Fruit fly (Drosophila melanogaster) whole organism, embryonic: ENCODE results near the gene CG10435.

Experiments
- CG10321 ChIP-seq: fragments of 200-800 bp; sonication (Bioruptor generic); IDR thresholded peaks from 2 replicates; pipeline ENCODE4 v1.3.6; 2022; ENCODE audit warnings: missing biosample characterization, missing genetic modification characterization
- CG11093 ChIP-seq: fragments of 200-800 bp; sonication (Bioruptor generic); IDR thresholded peaks from 3 replicates; pipeline ENCODE4 v1.3.6; 2022; ENCODE audit warnings: missing biosample characterization, missing genetic modification characterization
- CG2120 ChIP-seq: fragments of 200-800 bp; sonication (Bioruptor generic); optimal IDR thresholded peaks from 3 replicates; lab custom pipeline; 2016; ENCODE audit warnings: missing biosample characterization, missing genetic modification characterization
- CG3163 ChIP-seq: fragments of 200-800 bp; sonication (Bioruptor generic); optimal IDR thresholded peaks from 3 replicates; lab custom pipeline; 2016; ENCODE audit warnings: missing biosample characterization, missing genetic modification characterization
- CG4328 ChIP-seq: fragments of 200-800 bp; sonication (Bioruptor generic); optimal IDR thresholded peaks from 3 replicates; lab custom pipeline; 2017; ENCODE audit warnings: missing biosample characterization, missing genetic modification reagents, missing genetic modification characterization
- CTCF ChIP-seq: fragments of 200-800 bp; sonication (Bioruptor generic); optimal IDR thresholded peaks from 2 replicates; lab custom pipeline; 2017; ENCODE audit warnings: missing biosample characterization, mild to moderate bottlenecking, missing genetic modification characterization, moderate library complexity
- D19A ChIP-seq: fragments of 200-800 bp; optimal IDR thresholded peaks from 3 replicates; lab custom pipeline; 2019; ENCODE audit warnings: missing biosample characterization, mild to moderate bottlenecking, missing genetic modification characterization, moderate library complexity
- D19B ChIP-seq: fragments of 200-800 bp; sonication (Bioruptor generic); optimal IDR thresholded peaks from 2 replicates; lab custom pipeline; 2017; ENCODE audit warnings: missing biosample characterization, mild to moderate bottlenecking, missing genetic modification characterization
- Elba2 ChIP-seq: fragments of 200-800 bp; sonication (Bioruptor generic); optimal IDR thresholded peaks from 3 replicates; lab custom pipeline; 2016; ENCODE audit warnings: missing biosample characterization, missing genetic modification characterization
- Ets65A ChIP-seq: fragments of 200-800 bp; sonication (Bioruptor generic); peaks from one replicate; lab custom pipeline; 2016; ENCODE audit warnings: missing biosample characterization, missing genetic modification characterization
- Fer2 ChIP-seq: fragments of 200-800 bp; sonication (Bioruptor generic); optimal IDR thresholded peaks from 2 replicates; lab custom pipeline; 2018; ENCODE audit warnings: missing biosample characterization, mild to moderate bottlenecking, missing genetic modification characterization, moderate library complexity
- Fer3 ChIP-seq: fragments of 200-800 bp; sonication (Bioruptor generic); optimal IDR thresholded peaks from 2 replicates; lab custom pipeline; 2018; ENCODE audit warnings: missing biosample characterization, mild to moderate bottlenecking, missing genetic modification characterization, moderate library complexity
- HLH3B ChIP-seq: fragments of 200-800 bp; sonication (Bioruptor generic); IDR thresholded peaks from 2 replicates; pipeline ENCODE4 v1.3.6; 2022; ENCODE audit warnings: missing biosample characterization, missing genetic modification characterization
- HmgZ ChIP-seq: fragments of 200-800 bp; sonication (Bioruptor generic); optimal IDR thresholded peaks from 2 replicates; lab custom pipeline; 2018; ENCODE audit warnings: missing biosample characterization, mild to moderate bottlenecking, missing genetic modification characterization
- Kr ChIP-seq: fragments of 200-800 bp; sonication (Bioruptor generic); optimal IDR thresholded peaks from 2 replicates; lab custom pipeline; 2017; ENCODE audit warnings: missing biosample characterization, mild to moderate bottlenecking, missing genetic modification characterization
- Max ChIP-seq: fragments of 200-800 bp; sonication (Bioruptor generic); optimal IDR thresholded peaks from 2 replicates; lab custom pipeline; 2016; ENCODE audit warnings: missing biosample characterization, mild to moderate bottlenecking, missing genetic modification characterization
- NFAT ChIP-seq: fragments of 200-800 bp; sonication (Bioruptor generic); IDR thresholded peaks from 2 replicates; pipeline ENCODE4 v1.3.6; 2022; ENCODE audit warnings: missing biosample characterization, missing genetic modification characterization
- Nf-YB ChIP-seq: fragments of 200-800 bp; sonication (Bioruptor generic); optimal IDR thresholded peaks from 3 replicates; lab custom pipeline; 2019; ENCODE audit warnings: missing biosample characterization, mild to moderate bottlenecking, missing genetic modification characterization, moderate library complexity
- Rfx ChIP-seq: fragments of 200-800 bp; sonication (Bioruptor generic); IDR thresholded peaks from 2 replicates; pipeline ENCODE4 v1.3.6; 2022; ENCODE audit warnings: missing biosample characterization, missing genetic modification characterization
- Sry-β ChIP-seq: fragments of 200-800 bp; sonication (Bioruptor generic); optimal IDR thresholded peaks from 2 replicates; lab custom pipeline; 2018; ENCODE audit warnings: missing biosample characterization, mild to moderate bottlenecking, missing genetic modification characterization, moderate library complexity
- aop ChIP-seq: fragments of 200-800 bp; sonication (Bioruptor generic); IDR thresholded peaks from 2 replicates; pipeline ENCODE4 v1.3.6; 2022; ENCODE audit warnings: missing biosample characterization, missing genetic modification characterization
- br ChIP-seq: fragments of >200 bp; optimal IDR thresholded peaks from 2 replicates; lab custom pipeline; 2017
- corto ChIP-seq: fragments of 200-800 bp; sonication (Bioruptor generic); optimal IDR thresholded peaks from 2 replicates; lab custom pipeline; 2016; ENCODE audit warnings: missing biosample characterization, mild to moderate bottlenecking, missing genetic modification characterization, moderate library complexity
- dpn ChIP-seq, 2 experiments: fragments of 200-800 bp; sonication (Bioruptor generic); optimal IDR thresholded peaks; 3 replicates each; lab custom pipeline; 2016; ENCODE audit warnings: missing biosample characterization in 2 of 2, missing genetic modification characterization in 2 of 2
- eyg ChIP-seq: fragments of 200-800 bp; sonication (Bioruptor generic); optimal IDR thresholded peaks from 3 replicates; lab custom pipeline; 2016; ENCODE audit warnings: missing biosample characterization, missing genetic modification characterization
- fd64A ChIP-seq: fragments of 200-800 bp; sonication (Bioruptor generic); optimal IDR thresholded peaks from 3 replicates; lab custom pipeline; 2018; ENCODE audit warnings: missing biosample characterization, mild to moderate bottlenecking, missing genetic modification characterization
- fru ChIP-seq: fragments of >200 bp; optimal IDR thresholded peaks from 2 replicates; lab custom pipeline; 2017
- gem ChIP-seq: fragments of 200-800 bp; sonication (Bioruptor generic); optimal IDR thresholded peaks from 2 replicates; lab custom pipeline; 2019; ENCODE audit warnings: missing biosample characterization, mild to moderate bottlenecking, missing genetic modification characterization, moderate library complexity
- gro ChIP-seq: fragments of 200-800 bp; sonication (Bioruptor generic); optimal IDR thresholded peaks from 2 replicates; lab custom pipeline; 2016; ENCODE audit warnings: missing biosample characterization, missing genetic modification characterization
- jumu ChIP-seq: fragments of 200-800 bp; sonication (Bioruptor generic); optimal IDR thresholded peaks from 3 replicates; lab custom pipeline; 2016; ENCODE audit warnings: missing biosample characterization, missing genetic modification characterization
- kah ChIP-seq: fragments of 200-800 bp; sonication (Bioruptor generic); optimal IDR thresholded peaks from 2 replicates; lab custom pipeline; 2018; ENCODE audit warnings: missing biosample characterization, mild to moderate bottlenecking, missing genetic modification characterization
- kay ChIP-seq: fragments of 200-800 bp; sonication (Bioruptor generic); optimal IDR thresholded peaks from 2 replicates; lab custom pipeline; 2016; ENCODE audit warnings: missing biosample characterization, missing genetic modification characterization
- lbe ChIP-seq: fragments of 200-800 bp; sonication (Bioruptor generic); optimal IDR thresholded peaks from 2 replicates; lab custom pipeline; 2016; ENCODE audit warnings: missing biosample characterization, mild to moderate bottlenecking, missing genetic modification characterization
- nmo ChIP-seq: fragments of 200-800 bp; sonication (Bioruptor generic); optimal IDR thresholded peaks from 2 replicates; lab custom pipeline; 2018; ENCODE audit warnings: missing biosample characterization, mild to moderate bottlenecking, missing genetic modification characterization, moderate library complexity
- prd ChIP-seq, 3 experiments: fragments of >200 bp in 2 of 3; fragments of 200-800 bp in 1 of 3; sonication (Bioruptor generic) in 1 of 3; optimal IDR thresholded peaks in 2 of 3; IDR thresholded peaks in 1 of 3; 2 replicates in 2 of 3; 3 replicates in 1 of 3; pipeline versions ENCODE4 v1.3.6 to Lab custom; 2017 to 2022; ENCODE audit warnings: missing biosample characterization in 1 of 3, missing genetic modification characterization in 1 of 3
- run ChIP-seq: fragments of 200-800 bp; sonication (Bioruptor generic); optimal IDR thresholded peaks from 3 replicates; lab custom pipeline; 2018; ENCODE audit warnings: missing biosample characterization, mild to moderate bottlenecking, missing genetic modification characterization
- salm ChIP-seq: fragments of 200-800 bp; sonication (Bioruptor generic); optimal IDR thresholded peaks from 2 replicates; lab custom pipeline; 2018; ENCODE audit warnings: missing biosample characterization, mild to moderate bottlenecking, missing genetic modification characterization
- scrt ChIP-seq: fragments of 200-800 bp; sonication (Bioruptor generic); optimal IDR thresholded peaks from 2 replicates; lab custom pipeline; 2018; ENCODE audit warnings: missing biosample characterization, mild to moderate bottlenecking, missing genetic modification characterization, moderate library complexity
- sisA ChIP-seq: fragments of 200-800 bp; sonication (Bioruptor generic); IDR thresholded peaks from 2 replicates; pipeline ENCODE4 v1.3.6; 2022; ENCODE audit warnings: missing biosample characterization, missing genetic modification characterization
- so ChIP-seq: fragments of 200-800 bp; sonication (Bioruptor generic); IDR thresholded peaks from 3 replicates; pipeline ENCODE4 v1.3.6; 2022; ENCODE audit warnings: missing biosample characterization, missing genetic modification characterization
- vfl ChIP-seq: fragments of 200-800 bp; sonication (Bioruptor generic); optimal IDR thresholded peaks from 2 replicates; lab custom pipeline; 2016; ENCODE audit warnings: missing biosample characterization, missing genetic modification characterization
- vvl ChIP-seq: fragments of 200-800 bp; sonication (Bioruptor generic); IDR thresholded peaks from 2 replicates; pipeline ENCODE4 v1.3.6; 2022; ENCODE audit warnings: missing biosample characterization, missing genetic modification characterization
- zen ChIP-seq: fragments of 200-800 bp; sonication (Bioruptor generic); optimal IDR thresholded peaks from 3 replicates; lab custom pipeline; 2018; ENCODE audit warnings: missing biosample characterization, mild to moderate bottlenecking, missing genetic modification characterization, moderate library complexity

The CG10435 gene

dm6 chr3R:8030151-8030899, 17.3 kb upstream of the CG10435 start, which contains the start of the genes CG10903 and CG2747 (continued):
- TF ChIP-seq nmo, result peak; percentile 24
- peak; percentile 81 for TF ChIP-seq scrt
- TF ChIP-seq fd64A (GFP tag; lab: Kevin White, UChicago), result no peak
- peak; percentile 8 for TF ChIP-seq Sry-β (GFP tag; lab: Kevin White, UChicago)

dm6 chr3R:8029496-8030013, 16.6 kb upstream of the CG10435 start, which contains the start of gene ImpE3:
Gene ImpE3, minus strand, starts transcription at chr3R:8029546.
- TF ChIP-seq dpn (GFP tag; optimal IDR thresholded peaks at IDR 0.05; lab: Kevin White, UChicago) (no peak), vfl (GFP tag; lab: Kevin White, UChicago) (no peak), aop (no peak), so (GFP tag; lab: Robert Waterston, UW) (no peak), HLH3B (no peak), HmgZ (no peak), run (tag; lab: Kevin White, UChicago) (no peak), fru (lab: Kevin White, UChicago) (no peak), prd (optimal IDR thresholded peaks at IDR 0.05; lab: Kevin White, UChicago) (no peak), prd (GFP tag; IDR thresholded peaks at IDR 0.05; lab: Robert Waterston, UW) (no peak), jumu (GFP tag; lab: Kevin White, UChicago) (no peak), eyg (GFP tag; lab: Kevin White, UChicago) (no peak), kah (GFP tag; lab: Kevin White, UChicago) (no peak), CTCF (GFP tag; lab: Kevin White, UChicago) (no peak), corto (peak; percentile 23), Ets65A (no peak), zen (tag; lab: Kevin White, UChicago) (no peak), vvl (no peak), lbe (GFP tag; lab: Kevin White, UChicago) (peak; percentile 66), CG4328 (GFP tag; lab: Kevin White, UChicago) (no peak), D19A (tag; lab: Kevin White, UChicago) (peak; percentile 82), gem (tag; lab: Kevin White, UChicago) (peak; percentile 32), NFAT (GFP tag; lab: Robert Waterston, UW) (no peak), Fer3 (tag; lab: Kevin White, UChicago) (no peak), salm (no peak), kay (no peak), D19B (GFP tag; lab: Kevin White, UChicago) (no peak), sisA (no peak), CG2120 (GFP tag; lab: Kevin White, UChicago) (no peak), Elba2 (GFP tag; lab: Kevin White, UChicago) (no peak), Fer2 (tag; lab: Kevin White, UChicago) (no peak), Nf-YB (GFP tag; lab: Kevin White, UChicago) (no peak), Rfx (GFP tag; lab: Robert Waterston, UW) (0 out of 2 replicates have a peak, but pooled peaks have one; percentile 10), CG11093 (GFP tag; lab: Robert Waterston, UW) (no peak), Kr (GFP tag; lab: Kevin White, UChicago) (no peak), CG3163 (no peak), Max (no peak), CG10321 (GFP tag; lab: Robert Waterston, UW) (no peak), gro (GFP tag; lab: Kevin White, UChicago) (no peak), br (lab: Kevin White, UChicago) (no peak)
